Fruit fly (Drosophila melanogaster) whole organism, embryonic: ENCODE data around the gene CG15880.

ENCODE experiments used
- Atf3 ChIP-seq: fragments of 200-800 bp; sonication (Bioruptor generic); optimal IDR thresholded peaks from 3 replicates; lab custom pipeline; 2016; ENCODE audit warnings: missing biosample characterization, missing genetic modification characterization
- Bdp1 ChIP-seq: fragments of 200-800 bp; sonication (Bioruptor generic); optimal IDR thresholded peaks from 3 replicates; lab custom pipeline; 2016; ENCODE audit warnings: missing biosample characterization, missing genetic modification characterization
- CG10209 ChIP-seq: fragments of 200-800 bp; sonication (Bioruptor generic); optimal IDR thresholded peaks from 3 replicates; lab custom pipeline; 2017; ENCODE audit warnings: missing biosample characterization, mild to moderate bottlenecking, missing genetic modification characterization, missing genetic modification reagents
- CG12155 ChIP-seq: fragments of 200-800 bp; sonication (Bioruptor generic); optimal IDR thresholded peaks from 3 replicates; lab custom pipeline; 2016; ENCODE audit warnings: missing biosample characterization, missing genetic modification characterization
- CG13894 ChIP-seq: fragments of 200-800 bp; sonication (Bioruptor generic); optimal IDR thresholded peaks from 3 replicates; lab custom pipeline; 2018; ENCODE audit warnings: missing biosample characterization, mild to moderate bottlenecking, missing genetic modification characterization, moderate library complexity
- CG2116 ChIP-seq: fragments of 200-800 bp; sonication (Bioruptor generic); optimal IDR thresholded peaks from 3 replicates; lab custom pipeline; 2018; ENCODE audit warnings: missing biosample characterization, mild to moderate bottlenecking, missing genetic modification characterization
- CG31388 ChIP-seq: fragments of 200-800 bp; sonication (Bioruptor generic); optimal IDR thresholded peaks from 2 replicates; lab custom pipeline; 2016; ENCODE audit warnings: missing biosample characterization, missing genetic modification characterization
- CG34224 ChIP-seq: fragments of 200-800 bp; sonication (Bioruptor generic); IDR thresholded peaks from 3 replicates; pipeline ENCODE4 v1.3.6; 2022; ENCODE audit warnings: missing biosample characterization, missing genetic modification characterization; ENCODE audit not compliant: partially characterized antibody
- CG43689 ChIP-seq: fragments of 200-800 bp; sonication (Bioruptor generic); IDR thresholded peaks from 2 replicates; pipeline ENCODE4 v1.3.6; 2022; ENCODE audit warnings: missing biosample characterization, missing genetic modification characterization
- CG6854 ChIP-seq: fragments of 200-800 bp; sonication (Bioruptor generic); optimal IDR thresholded peaks from 3 replicates; lab custom pipeline; 2017; ENCODE audit warnings: missing biosample characterization, mild to moderate bottlenecking, missing genetic modification characterization
- CG7745 ChIP-seq: fragments of 200-800 bp; sonication (Bioruptor generic); optimal IDR thresholded peaks from 2 replicates; lab custom pipeline; 2018; ENCODE audit warnings: missing biosample characterization, mild to moderate bottlenecking, missing genetic modification characterization, moderate library complexity
- CG7839 ChIP-seq: fragments of 200-800 bp; sonication (Bioruptor generic); optimal IDR thresholded peaks from 3 replicates; lab custom pipeline; 2018; ENCODE audit warnings: missing biosample characterization, mild to moderate bottlenecking, missing genetic modification characterization, moderate library complexity
- CG8281 ChIP-seq: fragments of 200-800 bp; sonication (Bioruptor generic); optimal IDR thresholded peaks from 2 replicates; lab custom pipeline; 2018; ENCODE audit warnings: missing biosample characterization, mild to moderate bottlenecking, missing genetic modification characterization, moderate library complexity
- D19A ChIP-seq: fragments of 200-800 bp; optimal IDR thresholded peaks from 3 replicates; lab custom pipeline; 2019; ENCODE audit warnings: missing biosample characterization, mild to moderate bottlenecking, missing genetic modification characterization, moderate library complexity
- Dad ChIP-seq: fragments of 200-800 bp; sonication (Bioruptor generic); optimal IDR thresholded peaks from 3 replicates; lab custom pipeline; 2016; ENCODE audit warnings: missing biosample characterization, missing genetic modification characterization
- Deaf1 ChIP-seq: fragments of 200-800 bp; optimal IDR thresholded peaks from 3 replicates; lab custom pipeline; 2019; ENCODE audit warnings: missing biosample characterization, mild to moderate bottlenecking, missing genetic modification characterization, moderate library complexity
- Dfd ChIP-seq, 2 experiments: fragments of >200 bp; optimal IDR thresholded peaks; 2 replicates each; lab custom pipeline; 2017; ENCODE audit warnings: missing biosample characterization in 2 of 2, missing genetic modification characterization in 2 of 2
- E2f1 ChIP-seq: fragments of 200-800 bp; sonication (Bioruptor generic); IDR thresholded peaks from 2 replicates; pipeline ENCODE4 v1.3.6; 2022; ENCODE audit warnings: missing biosample characterization, missing genetic modification characterization
- Lhr ChIP-seq: fragments of 200-800 bp; sonication (Bioruptor generic); optimal IDR thresholded peaks from 3 replicates; lab custom pipeline; 2017; ENCODE audit warnings: mild to moderate bottlenecking, missing biosample characterization, missing genetic modification reagents, missing genetic modification characterization
- Mes4 ChIP-seq: fragments of 200-800 bp; sonication (Bioruptor generic); optimal IDR thresholded peaks from 2 replicates; lab custom pipeline; 2016; ENCODE audit warnings: missing biosample characterization, missing genetic modification characterization
- Myb ChIP-seq: fragments of 200-800 bp; sonication (Bioruptor generic); optimal IDR thresholded peaks from 2 replicates; lab custom pipeline; 2016; ENCODE audit warnings: missing biosample characterization, missing genetic modification characterization
- NFAT ChIP-seq: fragments of 200-800 bp; sonication (Bioruptor generic); IDR thresholded peaks from 2 replicates; pipeline ENCODE4 v1.3.6; 2022; ENCODE audit warnings: missing biosample characterization, missing genetic modification characterization
- Nf-YB ChIP-seq: fragments of 200-800 bp; sonication (Bioruptor generic); optimal IDR thresholded peaks from 3 replicates; lab custom pipeline; 2019; ENCODE audit warnings: missing biosample characterization, mild to moderate bottlenecking, missing genetic modification characterization, moderate library complexity
- Rfx ChIP-seq: fragments of 200-800 bp; sonication (Bioruptor generic); IDR thresholded peaks from 2 replicates; pipeline ENCODE4 v1.3.6; 2022; ENCODE audit warnings: missing biosample characterization, missing genetic modification characterization
- Side ChIP-seq: fragments of 200-800 bp; sonication (Bioruptor generic); optimal IDR thresholded peaks from 2 replicates; lab custom pipeline; 2016; ENCODE audit warnings: missing biosample characterization, missing genetic modification characterization
- Sin3A ChIP-seq: fragments of >200 bp; optimal IDR thresholded peaks from 2 replicates; lab custom pipeline; 2018
- abd-A ChIP-seq: fragments of 200-800 bp; sonication (Bioruptor generic); optimal IDR thresholded peaks from 3 replicates; lab custom pipeline; 2019; ENCODE audit warnings: missing biosample characterization, mild to moderate bottlenecking, missing genetic modification characterization, moderate library complexity
- bab2 ChIP-seq: fragments of 200-800 bp; sonication (Bioruptor generic); optimal IDR thresholded peaks from 2 replicates; lab custom pipeline; 2016; ENCODE audit warnings: missing biosample characterization, missing genetic modification characterization
- bbx ChIP-seq: fragments of 200-800 bp; sonication (Bioruptor generic); IDR thresholded peaks from 2 replicates; pipeline ENCODE4 v1.3.6; 2022; ENCODE audit warnings: missing biosample characterization, missing genetic modification characterization; ENCODE audit not compliant: partially characterized antibody
- ci ChIP-seq: fragments of 200-800 bp; sonication (Bioruptor generic); IDR thresholded peaks from 3 replicates; pipeline ENCODE4 v1.3.6; 2022; ENCODE audit warnings: missing biosample characterization, missing genetic modification characterization
- croc ChIP-seq: fragments of 200-800 bp; sonication (Bioruptor generic); conservative IDR thresholded peaks from 3 replicates; pipeline ENCODE4 v1.3.6; 2022; ENCODE audit warnings: missing biosample characterization, missing genetic modification characterization
- dmrt99B ChIP-seq: fragments of 200-800 bp; sonication (Bioruptor generic); optimal IDR thresholded peaks from 2 replicates; lab custom pipeline; 2018; ENCODE audit warnings: missing biosample characterization, mild to moderate bottlenecking, missing genetic modification characterization, moderate library complexity
- emc ChIP-seq: fragments of 200-800 bp; sonication (Bioruptor generic); optimal IDR thresholded peaks from 2 replicates; lab custom pipeline; 2016; ENCODE audit warnings: missing biosample characterization, missing genetic modification characterization
- en ChIP-seq: fragments of 200-800 bp; sonication (Bioruptor generic); optimal IDR thresholded peaks from 2 replicates; lab custom pipeline; 2016; ENCODE audit warnings: missing biosample characterization, missing genetic modification characterization
- eve ChIP-seq, 2 experiments: fragments of >200 bp; optimal IDR thresholded peaks; 2 replicates each; lab custom pipeline; 2017; ENCODE audit warnings: missing biosample characterization in 2 of 2, missing genetic modification characterization in 2 of 2
- fru ChIP-seq: fragments of >200 bp; optimal IDR thresholded peaks from 2 replicates; lab custom pipeline; 2017
- gcm2 ChIP-seq: fragments of 200-800 bp; sonication (Bioruptor generic); optimal IDR thresholded peaks from 2 replicates; lab custom pipeline; 2016; ENCODE audit warnings: missing biosample characterization, missing genetic modification characterization
- gfzf ChIP-seq: fragments of 200-800 bp; sonication (Bioruptor generic); optimal IDR thresholded peaks from 2 replicates; lab custom pipeline; 2016; ENCODE audit warnings: missing biosample characterization, mild to moderate bottlenecking, missing genetic modification characterization, moderate library complexity
- ken ChIP-seq: fragments of 200-800 bp; sonication (Bioruptor generic); IDR thresholded peaks from 3 replicates; pipeline ENCODE4 v1.3.6; 2022; ENCODE audit warnings: missing biosample characterization, missing genetic modification characterization
- lilli ChIP-seq: fragments of 200-800 bp; sonication (Bioruptor generic); optimal IDR thresholded peaks from 3 replicates; lab custom pipeline; 2016; ENCODE audit warnings: missing biosample characterization, missing genetic modification characterization
- lola ChIP-seq, 3 experiments: fragments of >200 bp in 2 of 3; fragments of 200-800 bp in 1 of 3; sonication (Bioruptor generic) in 1 of 3; optimal IDR thresholded peaks; 2 replicates each; lab custom pipeline; 2017 to 2019; ENCODE audit warnings: missing biosample characterization in 3 of 3, missing genetic modification characterization in 3 of 3, mild to moderate bottlenecking in 1 of 3, moderate library complexity in 1 of 3
- maf-S ChIP-seq: fragments of 200-800 bp; sonication (Bioruptor generic); optimal IDR thresholded peaks from 2 replicates; lab custom pipeline; 2016; ENCODE audit warnings: missing biosample characterization, missing genetic modification characterization
- pzg ChIP-seq: fragments of 200-800 bp; sonication (Bioruptor generic); optimal IDR thresholded peaks from 3 replicates; lab custom pipeline; 2018; ENCODE audit warnings: missing biosample characterization, mild to moderate bottlenecking, missing genetic modification characterization, moderate library complexity
- run ChIP-seq: fragments of 200-800 bp; sonication (Bioruptor generic); optimal IDR thresholded peaks from 3 replicates; lab custom pipeline; 2018; ENCODE audit warnings: missing biosample characterization, mild to moderate bottlenecking, missing genetic modification characterization
- schlank ChIP-seq: fragments of 200-800 bp; sonication (Bioruptor generic); optimal IDR thresholded peaks from 2 replicates; lab custom pipeline; 2018; ENCODE audit warnings: missing biosample characterization, mild to moderate bottlenecking, missing genetic modification characterization
- sim ChIP-seq: fragments of 200-800 bp; sonication (Bioruptor generic); IDR thresholded peaks from 2 replicates; pipeline ENCODE4 v1.3.6; 2022; ENCODE audit warnings: missing biosample characterization, missing genetic modification characterization
- sob ChIP-seq: fragments of 200-800 bp; sonication (Bioruptor generic); IDR thresholded peaks from 2 replicates; pipeline ENCODE4 v1.3.6; 2022; ENCODE audit warnings: missing biosample characterization, missing genetic modification characterization
- toy ChIP-seq: fragments of 200-800 bp; sonication (Bioruptor generic); IDR thresholded peaks from 2 replicates; pipeline ENCODE4 v1.3.6; 2022; ENCODE audit warnings: missing biosample characterization, missing genetic modification characterization
- trh ChIP-seq: fragments of 200-800 bp; sonication (Bioruptor generic); optimal IDR thresholded peaks from 2 replicates; lab custom pipeline; 2016; ENCODE audit warnings: missing biosample characterization, missing genetic modification characterization
- unpg ChIP-seq: fragments of 200-800 bp; sonication (Bioruptor generic); optimal IDR thresholded peaks from 3 replicates; lab custom pipeline; 2018; ENCODE audit warnings: missing biosample characterization, mild to moderate bottlenecking, missing genetic modification characterization, moderate library complexity
- yki ChIP-seq: fragments of >200 bp; optimal IDR thresholded peaks from 3 replicates; lab custom pipeline; 2018
- zfh1 ChIP-seq: fragments of 200-800 bp; sonication (Bioruptor generic); IDR thresholded peaks from 3 replicates; pipeline ENCODE4 v1.3.6; 2022; ENCODE audit warnings: missing biosample characterization, missing genetic modification characterization

Gene CG15880

DNA sequence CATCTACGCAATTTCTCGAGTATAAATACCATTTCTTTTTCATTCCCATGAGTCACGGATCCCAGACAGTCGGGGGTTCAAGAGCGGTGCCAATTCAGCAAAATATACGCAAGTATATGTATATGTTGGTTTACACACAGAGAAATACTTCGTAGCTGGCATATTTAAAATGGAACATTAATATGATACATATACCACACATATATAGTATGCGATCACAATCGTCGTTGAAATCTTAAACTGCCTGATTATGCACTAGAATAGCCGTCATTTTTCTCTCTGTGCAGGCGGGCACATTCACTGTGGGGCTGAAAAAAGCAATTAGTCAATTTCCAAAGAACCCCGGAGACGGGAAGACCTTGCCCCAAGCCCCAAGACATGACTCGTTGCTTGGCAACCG lies 24.0 kb upstream of the CG15880 start (continued):
- TF ChIP-seq Myb (GFP tag; lab: Kevin White, UChicago) (peak; percentile 38), CG7745 (tag; lab: Kevin White, UChicago) (no peak), gfzf (GFP tag; lab: Kevin White, UChicago) (no peak), Lhr (GFP tag; lab: Kevin White, UChicago) (peak; percentile 15), CG13894 (tag; lab: Kevin White, UChicago) (peak; percentile 73), CG8281 (tag; lab: Kevin White, UChicago) (peak; percentile 32), bab2 (peak; percentile 35), unpg (GFP tag; lab: Kevin White, UChicago) (peak; percentile 69), bbx (no peak), CG34224 (no peak), NFAT (peak; percentile 87), Side (GFP tag; lab: Kevin White, UChicago) (no peak), pzg (GFP tag; lab: Kevin White, UChicago) (no peak), CG31388 (GFP tag; lab: Kevin White, UChicago) (no peak), Dad (GFP tag; lab: Kevin White, UChicago) (no peak), Rfx (GFP tag; lab: Robert Waterston, UW) (peak; percentile 94), Dfd (GFP tag; optimal IDR thresholded peaks at IDR 0.05; lab: Kevin White, UChicago) (no peak), Nf-YB (GFP tag; lab: Kevin White, UChicago) (peak; percentile 34), schlank (tag; lab: Kevin White, UChicago) (peak; percentile 78), CG6854 (GFP tag; lab: Kevin White, UChicago) (peak; percentile 52), trh (GFP tag; lab: Kevin White, UChicago) (peak; percentile 43), D19A (tag; lab: Kevin White, UChicago) (no peak), Atf3 (GFP tag; lab: Kevin White, UChicago) (peak; percentile 44), yki (no peak), lola (GFP tag; optimal IDR thresholded peaks at IDR 0.05; lab: Kevin White, UChicago) (peak in 1 of 3 experiments; percentile 17), CG43689 (GFP tag; lab: Robert Waterston, UW) (peak; percentile 48; the same call in 1 of the 2 replicates), toy (GFP tag; lab: Robert Waterston, UW) (peak; percentile 58; the same call in 1 of the 2 replicates), dmrt99B (peak; percentile 69), CG7839 (tag; lab: Kevin White, UChicago) (peak; percentile 76), CG2116 (GFP tag; lab: Kevin White, UChicago) (peak; percentile 10), zfh1 (peak; percentile 76), eve (GFP tag; optimal IDR thresholded peaks at IDR 0.05; lab: Kevin White, UChicago) (no peak), fru (lab: Kevin White, UChicago) (no peak), sim (GFP tag; lab: Robert Waterston, UW) (peak; percentile 42; the same call in 1 of the 2 replicates), abd-A (tag; lab: Kevin White, UChicago) (no peak), CG10209 (GFP tag; lab: Kevin White, UChicago) (peak; percentile 67), Deaf1 (tag; lab: Kevin White, UChicago) (peak; percentile 39), run (tag; lab: Kevin White, UChicago) (no peak), Mes4 (GFP tag; lab: Kevin White, UChicago) (peak; percentile 63), gcm2 (GFP tag; lab: Kevin White, UChicago) (peak; percentile 40), emc (GFP tag; lab: Kevin White, UChicago) (no peak), Bdp1 (peak; percentile 44), Sin3A (lab: Kevin White, UChicago) (no peak), E2f1 (GFP tag; lab: Robert Waterston, UW) (peak; percentile 79), ci (GFP tag; lab: Robert Waterston, UW) (peak; percentile 82), lilli (GFP tag; lab: Kevin White, UChicago) (peak; percentile 82), maf-S (GFP tag; lab: Kevin White, UChicago) (peak; percentile 48), CG12155 (GFP tag; lab: Kevin White, UChicago) (peak; percentile 70), croc (GFP tag; lab: Robert Waterston, UW) (peak; percentile 23; the same call in 2 of the 3 replicates), ken (peak; percentile 65; the same call in 1 of the 3 replicates), en (GFP tag; lab: Kevin White, UChicago) (no peak), sob (GFP tag; lab: Robert Waterston, UW) (peak; percentile 88)
